Fruit fly (Drosophila melanogaster): ENCODE data around the gene Arts.
A peak's percentile ranks its signal among the peaks of the same experiment; 100 is the strongest.

Arts gene

DNA sequence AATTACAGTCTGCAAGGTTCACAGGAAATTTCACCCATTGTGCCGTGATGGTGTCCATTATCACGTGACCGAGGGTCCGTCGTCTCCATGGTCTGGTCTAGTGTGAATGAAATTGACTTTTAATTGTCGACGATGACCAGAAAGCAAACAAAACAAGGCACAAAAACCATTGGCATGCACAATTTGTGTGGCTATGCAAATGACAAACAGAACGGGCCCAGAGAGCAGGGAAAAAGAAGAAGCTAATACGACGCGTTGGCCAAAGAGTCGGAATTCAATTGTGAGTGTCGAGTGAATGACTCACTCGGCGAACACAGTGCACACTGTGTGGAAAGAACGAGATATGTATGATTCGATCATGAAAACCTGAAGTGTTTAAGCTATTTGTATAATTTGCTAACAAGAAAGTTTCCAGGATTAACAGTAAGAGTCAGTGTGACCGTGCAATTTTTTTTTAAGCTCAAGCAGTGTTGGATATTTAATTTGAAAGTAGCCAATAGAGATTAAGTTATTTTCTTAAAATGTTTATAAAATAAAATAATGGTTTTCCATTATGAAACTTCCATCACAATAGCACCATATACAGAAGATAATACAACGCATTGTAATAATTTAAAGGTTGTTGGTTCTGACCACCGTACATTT, 33.0 kb downstream of the Arts start (continued):
- TF ChIP-seq Bdp1 (GFP tag; optimal IDR thresholded peaks at IDR 0.05) (no peak), disco-r (GFP tag; optimal IDR thresholded peaks at IDR 0.05) (no peak), dimm (GFP tag; IDR thresholded peaks at IDR 0.05) (no peak), Scr (GFP tag; IDR thresholded peaks at IDR 0.05; ENCODE audit: partially characterized antibody) (no peak), Gug (GFP tag; IDR thresholded peaks at IDR 0.05) (no peak), shn (GFP tag; optimal IDR thresholded peaks at IDR 0.05) (no peak), tin (GFP tag; optimal IDR thresholded peaks at IDR 0.05) (no peak), knrl (GFP tag; IDR thresholded peaks at IDR 0.05; ENCODE audit: partially characterized antibody) (no peak), Ets65A (GFP tag) (no peak), ac (GFP tag; optimal IDR thresholded peaks at IDR 0.05) (no peak), CG2875 (GFP tag; optimal IDR thresholded peaks at IDR 0.05) (peak; percentile 3), NC2β (GFP tag; optimal IDR thresholded peaks at IDR 0.05) (no peak), Xbp1 (GFP tag; optimal IDR thresholded peaks at IDR 0.05) (peak; percentile 26), HLHmδ (GFP tag; optimal IDR thresholded peaks at IDR 0.05) (no peak), CG17912 (GFP tag; optimal IDR thresholded peaks at IDR 0.05) (no peak), gro (GFP tag; optimal IDR thresholded peaks at IDR 0.05) (no peak), eve (GFP tag; optimal IDR thresholded peaks at IDR 0.05) (peak in 1 of 2 experiments; percentile 7), CG12744 (GFP tag; optimal IDR thresholded peaks at IDR 0.05) (no peak), CG3838 (GFP tag; optimal IDR thresholded peaks at IDR 0.05) (no peak), Taf1 (GFP tag; IDR thresholded peaks at IDR 0.05) (no peak), CG32772 (GFP tag; IDR thresholded peaks at IDR 0.05) (no peak), HmgD (GFP tag; optimal IDR thresholded peaks at IDR 0.05) (no peak), dmrt99B (tag; optimal IDR thresholded peaks at IDR 0.05) (peak; percentile 16), fru (optimal IDR thresholded peaks at IDR 0.05) (no peak), lola (GFP tag; optimal IDR thresholded peaks at IDR 0.05) (peak in 1 of 3 experiments; percentile 59), Myb (GFP tag; optimal IDR thresholded peaks at IDR 0.05) (no peak), CG2120 (GFP tag; optimal IDR thresholded peaks at IDR 0.05) (peak; percentile 4), vvl (GFP tag; IDR thresholded peaks at IDR 0.05) (peak; percentile 81), CG11456 (GFP tag; IDR thresholded peaks at IDR 0.05) (no peak), CG31224 (GFP tag; IDR thresholded peaks at IDR 0.05) (no peak), Hr39 (optimal IDR thresholded peaks at IDR 0.05) (no peak), dpn (GFP tag; optimal IDR thresholded peaks at IDR 0.05) (peak in 1 of 2 experiments; percentile 15), Jarid2 (GFP tag; optimal IDR thresholded peaks at IDR 0.05) (no peak), CG7372 (GFP tag; IDR thresholded peaks at IDR 0.05) (no peak), ci (GFP tag; IDR thresholded peaks at IDR 0.05) (no peak), Hand (GFP tag; optimal IDR thresholded peaks at IDR 0.05) (no peak), p53 (GFP tag; optimal IDR thresholded peaks at IDR 0.05) (no peak), CG8359 (GFP tag; optimal IDR thresholded peaks at IDR 0.05; ENCODE audit: borderline replicate concordance) (no peak), CG5953 (GFP tag; IDR thresholded peaks at IDR 0.05) (no peak), CG6813 (GFP tag; optimal IDR thresholded peaks at IDR 0.05) (no peak), dysf (GFP tag; IDR thresholded peaks at IDR 0.05) (peak; percentile 48; the same call in 1 of the 3 replicates), CG17328 (GFP tag; IDR thresholded peaks at IDR 0.05) (no peak), Sox100B (GFP tag; optimal IDR thresholded peaks at IDR 0.05) (peak; percentile 18), Dref (GFP tag; IDR thresholded peaks at IDR 0.05) (no peak), org-1 (GFP tag; optimal IDR thresholded peaks at IDR 0.05) (no peak), pum (GFP tag; optimal IDR thresholded peaks at IDR 0.05) (no peak), slbo (GFP tag; IDR thresholded peaks at IDR 0.05) (no peak), CG7745 (tag; optimal IDR thresholded peaks at IDR 0.05) (no peak), rib (GFP tag; IDR thresholded peaks at IDR 0.05) (no peak), CG12391 (tag; optimal IDR thresholded peaks at IDR 0.05) (peak; percentile 37), CG17568 (GFP tag; optimal IDR thresholded peaks at IDR 0.05) (no peak), hbn (GFP tag; IDR thresholded peaks at IDR 0.05; ENCODE audit: partially characterized antibody) (no peak)

Measured in whole organism, embryonic.